Fruit fly (Drosophila melanogaster) whole organism, pupa: ENCODE measurements around the gene CG44837.

Experiments
- CG10348 ChIP-seq: fragments of 200-800 bp; sonication (Bioruptor generic); IDR thresholded peaks from 2 replicates; pipeline ENCODE4 v1.3.6; 2022; ENCODE audit warnings: missing biosample characterization, missing genetic modification characterization
- CG12605 ChIP-seq: fragments of 200-800 bp; sonication (Bioruptor generic); IDR thresholded peaks from 2 replicates; pipeline ENCODE4 v1.3.6; 2022; ENCODE audit warnings: missing biosample characterization, missing genetic modification characterization
- CG13204 ChIP-seq: fragments of 200-800 bp; sonication (Bioruptor generic); optimal IDR thresholded peaks from 2 replicates; lab custom pipeline; 2018; ENCODE audit warnings: missing biosample characterization, mild to moderate bottlenecking, missing genetic modification characterization, moderate library complexity
- CG14655 ChIP-seq: fragments of 200-800 bp; sonication (Bioruptor generic); optimal IDR thresholded peaks from 3 replicates; lab custom pipeline; 2017; ENCODE audit warnings: mild to moderate bottlenecking, missing biosample characterization, missing genetic modification reagents, missing genetic modification characterization
- CG15710 ChIP-seq: fragments of 200-800 bp; sonication (Bioruptor generic); optimal IDR thresholded peaks from 2 replicates; lab custom pipeline; 2018; ENCODE audit warnings: missing biosample characterization, mild to moderate bottlenecking, missing genetic modification characterization, moderate library complexity
- CG17806 ChIP-seq: fragments of 200-800 bp; sonication (Bioruptor generic); optimal IDR thresholded peaks from 2 replicates; lab custom pipeline; 2018; ENCODE audit warnings: missing biosample characterization, mild to moderate bottlenecking, missing genetic modification characterization, moderate library complexity
- CG32121 ChIP-seq: fragments of 200-800 bp; sonication (Bioruptor generic); IDR thresholded peaks from 2 replicates; pipeline ENCODE4 v1.3.6; 2022; ENCODE audit warnings: missing biosample characterization, missing genetic modification characterization
- CG34367 ChIP-seq: fragments of 200-800 bp; sonication (Bioruptor generic); optimal IDR thresholded peaks from 2 replicates; lab custom pipeline; 2018; ENCODE audit warnings: missing biosample characterization, mild to moderate bottlenecking, missing genetic modification characterization
- CG4496 ChIP-seq: fragments of 200-800 bp; sonication (Bioruptor generic); IDR thresholded peaks from 3 replicates; pipeline ENCODE4 v1.3.6; 2022; ENCODE audit warnings: missing biosample characterization, missing genetic modification characterization
- CG8159 ChIP-seq: fragments of 200-800 bp; sonication (Bioruptor generic); optimal IDR thresholded peaks from 3 replicates; lab custom pipeline; 2018; ENCODE audit warnings: missing biosample characterization, mild to moderate bottlenecking, missing genetic modification characterization, moderate library complexity
- CG8301 ChIP-seq: fragments of 200-800 bp; sonication (Bioruptor generic); optimal IDR thresholded peaks from 2 replicates; lab custom pipeline; 2018; ENCODE audit warnings: missing biosample characterization, mild to moderate bottlenecking, missing genetic modification characterization
- CG9948 ChIP-seq: fragments of 200-800 bp; sonication (Bioruptor generic); optimal IDR thresholded peaks from 2 replicates; lab custom pipeline; 2018; ENCODE audit warnings: missing biosample characterization, mild to moderate bottlenecking, missing genetic modification characterization, moderate library complexity
- D1 ChIP-seq: fragments of 200-800 bp; sonication (Bioruptor generic); optimal IDR thresholded peaks from 2 replicates; lab custom pipeline; 2018; ENCODE audit warnings: missing biosample characterization, mild to moderate bottlenecking, missing genetic modification characterization, moderate library complexity
- EcR ChIP-seq: fragments of 200-800 bp; sonication (Bioruptor generic); optimal IDR thresholded peaks from 3 replicates; lab custom pipeline; 2019; ENCODE audit warnings: missing biosample characterization, missing genetic modification characterization, mild to moderate bottlenecking, moderate library complexity, missing genetic modification reagents
- Ets98B ChIP-seq: fragments of 200-800 bp; sonication (Bioruptor generic); IDR thresholded peaks from 2 replicates; pipeline ENCODE4 v1.3.6; 2022; ENCODE audit warnings: missing biosample characterization, missing genetic modification characterization
- Pif1A ChIP-seq: fragments of 200-800 bp; sonication (Bioruptor generic); optimal IDR thresholded peaks from 3 replicates; lab custom pipeline; 2016; ENCODE audit warnings: missing biosample characterization, missing genetic modification characterization
- Pif1B ChIP-seq: fragments of 200-800 bp; sonication (Bioruptor generic); optimal IDR thresholded peaks from 3 replicates; lab custom pipeline; 2016; ENCODE audit warnings: missing biosample characterization, missing genetic modification characterization
- Snoo ChIP-seq: fragments of 200-800 bp; sonication (Bioruptor generic); optimal IDR thresholded peaks from 3 replicates; lab custom pipeline; 2017; ENCODE audit warnings: missing biosample characterization, mild to moderate bottlenecking, missing genetic modification characterization, inconsistent platforms
- fd96Ca ChIP-seq: fragments of 200-800 bp; sonication (Bioruptor generic); IDR thresholded peaks from 3 replicates; pipeline ENCODE4 v1.3.6; 2022; ENCODE audit warnings: missing biosample characterization, missing genetic modification characterization
- gl ChIP-seq: fragments of 200-800 bp; sonication (Bioruptor generic); optimal IDR thresholded peaks from 2 replicates; lab custom pipeline; 2018; ENCODE audit warnings: missing biosample characterization, mild to moderate bottlenecking, missing genetic modification characterization
- rn ChIP-seq: fragments of 200-800 bp; sonication (Bioruptor generic); IDR thresholded peaks from 2 replicates; pipeline ENCODE4 v1.3.6; 2022; ENCODE audit warnings: missing biosample characterization, missing genetic modification characterization

Gene CG44837

dm6 chr3L:11938716-11939115, at the start of gene CG44837:
Gene CG44837 (minus strand): TSS chr3L:11938872.
- TF ChIP-seq fd96Ca, result no peak
- no peak for TF ChIP-seq CG17806
- no peak for TF ChIP-seq CG8301
- TF ChIP-seq CG34367 (tag; lab: Kevin White, UChicago), result no peak
- TF ChIP-seq gl (tag; lab: Kevin White, UChicago), result no peak
- no peak for TF ChIP-seq CG8159 (tag; lab: Kevin White, UChicago)
- no peak for TF ChIP-seq D1 (tag; lab: Kevin White, UChicago)
- TF ChIP-seq EcR (GFP tag; lab: Kevin White, UChicago), result no peak
- TF ChIP-seq CG14655, result no peak
- TF ChIP-seq rn (GFP tag; lab: Robert Waterston, UW), result no peak
- TF ChIP-seq Pif1A (GFP tag; lab: Kevin White, UChicago), result no peak
- TF ChIP-seq CG9948 (tag; lab: Kevin White, UChicago), result no peak
- no peak for TF ChIP-seq CG13204 (GFP tag; lab: Kevin White, UChicago)
- TF ChIP-seq CG12605 (GFP tag; lab: Robert Waterston, UW), result no peak
- TF ChIP-seq CG32121 (GFP tag; lab: Robert Waterston, UW), result no peak
- no peak for TF ChIP-seq CG10348 (GFP tag; lab: Robert Waterston, UW)
- TF ChIP-seq Pif1B (GFP tag; lab: Kevin White, UChicago), result no peak

dm6 chr3L:11984606-11985005, 45.9 kb upstream of the CG44837 start, which contains the start of gene CG6938:
Gene CG6938 (plus strand): TSS chr3L:11984906.
- TF ChIP-seq CG4496 (GFP tag; lab: Robert Waterston, UW), result no peak
- no peak for TF ChIP-seq Snoo (tag; lab: Kevin White, UChicago)
- no peak for TF ChIP-seq rn (GFP tag; lab: Robert Waterston, UW)
- no peak for TF ChIP-seq CG13204 (GFP tag; lab: Kevin White, UChicago)
- TF ChIP-seq CG12605 (GFP tag; lab: Robert Waterston, UW), result no peak
- no peak for TF ChIP-seq CG17806
- no peak for TF ChIP-seq Ets98B
- no peak for TF ChIP-seq CG15710 (tag; lab: Kevin White, UChicago)
- TF ChIP-seq CG14655, result no peak
- TF ChIP-seq Pif1B (GFP tag; lab: Kevin White, UChicago), result no peak
- TF ChIP-seq fd96Ca, result no peak
- no peak for TF ChIP-seq CG10348 (GFP tag; lab: Robert Waterston, UW)
- no peak for TF ChIP-seq Pif1A (GFP tag; lab: Kevin White, UChicago)

- no peak for TF ChIP-seq D1 (tag; lab: Kevin White, UChicago)
- no peak for TF ChIP-seq CG17806
Measured at dm6 chr3L:11975811-11976210, 37.1 kb upstream of the CG44837 start, which contains the start of gene CG43896. Gene CG43896 (plus strand): TSS chr3L:11976111.

dm6 chr3L:11974605-11975004, 35.9 kb upstream of the CG44837 start, which contains the start of gene CG14125:
Gene CG14125 (plus strand): TSS chr3L:11974905.
- TF ChIP-seq CG14655 (no peak), gl (tag; lab: Kevin White, UChicago) (no peak), CG13204 (GFP tag; lab: Kevin White, UChicago) (no peak), CG12605 (GFP tag; lab: Robert Waterston, UW) (no peak), CG15710 (tag; lab: Kevin White, UChicago) (no peak), CG34367 (tag; lab: Kevin White, UChicago) (no peak), Pif1A (GFP tag; lab: Kevin White, UChicago) (no peak), CG8301 (no peak), fd96Ca (no peak), rn (GFP tag; lab: Robert Waterston, UW) (no peak), D1 (tag; lab: Kevin White, UChicago) (no peak), CG10348 (GFP tag; lab: Robert Waterston, UW) (no peak), Pif1B (GFP tag; lab: Kevin White, UChicago) (no peak)

dm6 chr3L:11973690-11974089, 35.0 kb upstream of the CG44837 start, which contains the start of gene CG42397:
Gene CG42397 (minus strand): TSS chr3L:11973790.
- TF ChIP-seq CG9948 (tag; lab: Kevin White, UChicago), result no peak
- no peak for TF ChIP-seq CG14655
- no peak for TF ChIP-seq CG4496 (GFP tag; lab: Robert Waterston, UW)
- no peak for TF ChIP-seq fd96Ca

DNA sequence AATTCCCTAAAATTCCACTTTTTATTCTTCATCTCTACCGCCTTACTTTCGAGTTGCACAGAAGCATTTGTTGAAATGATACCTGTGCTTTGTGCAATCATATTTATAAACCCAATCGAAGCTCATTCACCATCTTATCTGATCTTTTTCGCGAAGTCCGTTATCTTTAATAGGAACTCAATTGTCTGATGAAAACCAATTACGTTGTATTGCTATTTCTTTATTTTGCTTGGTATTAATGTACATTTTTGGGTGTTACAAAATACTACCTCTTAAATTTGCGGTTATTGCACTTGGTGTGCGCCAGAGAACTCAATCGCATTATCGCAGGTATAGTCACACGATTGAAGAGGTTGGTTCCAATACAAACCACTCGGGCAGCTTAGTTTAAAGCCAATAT, 34.2 kb upstream of the CG44837 start, which contains the start of gene Muc68E:
Muc68E (minus strand) TSS at position 101 of the 400 bp plus-strand sequence.
- TF ChIP-seq CG34367 (tag; lab: Kevin White, UChicago), result no peak
- no peak for TF ChIP-seq Ets98B
- no peak for TF ChIP-seq CG14655
- no peak for TF ChIP-seq CG9948 (tag; lab: Kevin White, UChicago)

DNA sequence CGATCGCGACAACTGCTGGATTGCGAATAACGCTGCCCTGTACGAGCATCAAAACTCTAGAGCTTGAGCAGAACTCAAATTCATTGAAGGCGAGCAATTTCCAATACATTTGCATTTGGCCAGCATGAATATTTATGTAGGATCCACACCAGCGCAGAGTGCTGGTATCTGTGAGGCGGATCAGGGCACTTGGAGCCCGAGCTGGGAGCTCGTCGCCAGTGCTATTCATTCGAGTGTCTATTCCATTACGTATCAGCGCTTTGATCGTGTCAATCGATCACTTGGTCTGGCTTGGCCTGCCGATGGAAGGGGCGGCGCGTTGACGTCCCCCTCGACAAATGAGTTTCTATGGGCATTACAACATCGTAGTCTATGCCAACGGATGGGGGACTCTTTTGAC, 27.4 kb upstream of the CG44837 start, which contains the start of gene prc:
prc (minus strand) TSS at position 28 of the 400 bp plus-strand sequence.
- TF ChIP-seq CG32121 (GFP tag; lab: Robert Waterston, UW) (no peak), Ets98B (no peak), Pif1A (GFP tag; lab: Kevin White, UChicago) (no peak), CG17806 (no peak), CG4496 (GFP tag; lab: Robert Waterston, UW) (no peak), Pif1B (GFP tag; lab: Kevin White, UChicago) (no peak), CG12605 (GFP tag; lab: Robert Waterston, UW) (no peak), fd96Ca (no peak), Snoo (tag; lab: Kevin White, UChicago) (no peak), D1 (tag; lab: Kevin White, UChicago) (no peak), gl (tag; lab: Kevin White, UChicago) (no peak), CG9948 (tag; lab: Kevin White, UChicago) (no peak)
- TF ChIP-seq, all 21 proteins: peak for 0
